Worm (Caenorhabditis elegans): ENCODE measurements around the gene ndus-8.

The ndus-8 gene

DNA sequence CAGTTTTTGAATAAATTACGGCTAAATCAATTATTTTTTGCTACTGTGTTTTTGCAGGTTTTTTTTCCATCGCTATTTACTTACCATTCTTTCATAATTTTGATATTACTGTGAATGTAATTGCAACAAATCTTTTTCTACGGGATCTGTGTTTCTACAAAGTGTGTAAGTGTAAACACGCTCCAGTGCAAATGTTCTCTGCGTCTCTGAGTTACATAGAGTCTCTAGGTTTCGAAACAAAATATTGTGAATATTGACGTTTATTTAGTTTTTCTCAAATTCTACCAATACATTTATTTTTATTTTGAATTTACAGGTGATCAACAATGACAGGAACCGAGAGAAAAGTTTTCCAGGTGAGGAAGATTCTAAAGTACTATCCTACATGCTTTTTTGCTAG is 50.0 kb downstream of the ndus-8 start, which contains the start of gene yju-2 (continued):
- TF ChIP-seq F55B11.4 (tag; optimal IDR thresholded peaks at IDR 0.05; ENCODE audit: borderline replicate concordance, insufficient read depth) (no peak), mel-28 (tag; optimal IDR thresholded peaks at IDR 0.05; ENCODE audit: borderline replicate concordance) (no peak), unc-62 (GFP tag; optimal IDR thresholded peaks at IDR 0.05) (no peak), F23B12.7 (tag; optimal IDR thresholded peaks at IDR 0.05; ENCODE audit: insufficient read depth) (peak; percentile 35), hmg-20 (GFP tag; IDR thresholded peaks at IDR 0.05) (no peak), aptf-3 (GFP tag; IDR thresholded peaks at IDR 0.05) (no peak), unc-130 (GFP tag; optimal IDR thresholded peaks at IDR 0.05) (no peak), mxl-1 (tag; optimal IDR thresholded peaks at IDR 0.05) (no peak), snpc-1.1 (tag; optimal IDR thresholded peaks at IDR 0.05; ENCODE audit: insufficient read depth) (no peak), sea-2 (GFP tag; IDR thresholded peaks at IDR 0.05) (no peak), K11D2.4 (GFP tag; IDR thresholded peaks at IDR 0.05) (no peak), Y53G8AR.9 (GFP tag; conservative IDR thresholded peaks at IDR 0.05) (no peak), lin-26 (GFP tag; IDR thresholded peaks at IDR 0.05) (no peak), hlh-12 (tag; optimal IDR thresholded peaks at IDR 0.05) (no peak), T26A5.8 (tag; optimal IDR thresholded peaks at IDR 0.05) (no peak), ceh-40 (GFP tag; IDR thresholded peaks at IDR 0.05) (no peak), nfya-1 (tag; optimal IDR thresholded peaks at IDR 0.05; ENCODE audit: borderline replicate concordance, insufficient read depth) (no peak), B0336.3 (GFP tag; IDR thresholded peaks at IDR 0.05) (0 out of 2 replicates have a peak, but pooled peaks have one; percentile 22), fkh-3 (tag; optimal IDR thresholded peaks at IDR 0.05) (no peak), nfyb-1 (GFP tag; IDR thresholded peaks at IDR 0.05) (no peak), ztf-22 (GFP tag; optimal IDR thresholded peaks at IDR 0.05) (no peak), cebp-2 (GFP tag; IDR thresholded peaks at IDR 0.05) (no peak), ets-4 (GFP tag; optimal IDR thresholded peaks at IDR 0.05) (no peak), F37B4.10 (GFP tag; IDR thresholded peaks at IDR 0.05) (no peak), nhr-80 (tag; optimal IDR thresholded peaks at IDR 0.05) (peak; percentile 7), lin-40 (tag; optimal IDR thresholded peaks at IDR 0.05) (no peak), die-1 (tag; optimal IDR thresholded peaks at IDR 0.05) (no peak), snpc-1.3 (tag; optimal IDR thresholded peaks at IDR 0.05; ENCODE audit: insufficient read depth) (no peak), snpc-3.4 (tag; optimal IDR thresholded peaks at IDR 0.05) (no peak), efl-1 (GFP tag; optimal IDR thresholded peaks at IDR 0.05) (peak; percentile 12), lir-1 (GFP tag; conservative IDR thresholded peaks at IDR 0.05) (no peak), aptf-2 (GFP tag; conservative IDR thresholded peaks at IDR 0.05) (no peak), atf-7 (tag; optimal IDR thresholded peaks at IDR 0.05) (no peak), F10E7.11 (tag; optimal IDR thresholded peaks at IDR 0.05) (no peak), somi-1 (GFP tag; optimal IDR thresholded peaks at IDR 0.05) (no peak), him-1 (tag; optimal IDR thresholded peaks at IDR 0.05) (no peak), K12H6.12 (tag; optimal IDR thresholded peaks at IDR 0.05) (no peak), F33H1.4 (GFP tag; IDR thresholded peaks at IDR 0.05) (no peak), cebp-1 (GFP tag; IDR thresholded peaks at IDR 0.05) (no peak), cebp-1 (tag; optimal IDR thresholded peaks at IDR 0.05) (peak; percentile 58), B0261.1 (tag; optimal IDR thresholded peaks at IDR 0.05) (no peak), D2030.7 (GFP tag; IDR thresholded peaks at IDR 0.05) (no peak), zim-3 (tag; optimal IDR thresholded peaks at IDR 0.05) (no peak), Y95B8A.8 (GFP tag; IDR thresholded peaks at IDR 0.05) (no peak), ceh-100 (GFP tag; IDR thresholded peaks at IDR 0.05) (peak; percentile 88), mcd-1 (GFP tag; IDR thresholded peaks at IDR 0.05) (peak; percentile 68), athp-1 (tag; optimal IDR thresholded peaks at IDR 0.05) (no peak), xnd-1 (tag; optimal IDR thresholded peaks at IDR 0.05) (no peak), sdz-38 (tag; optimal IDR thresholded peaks at IDR 0.05) (no peak), B0035.1 (tag; optimal IDR thresholded peaks at IDR 0.05) (no peak)

Measured in whole organism, young adult.